Worm (Caenorhabditis elegans): ENCODE data around the gene C07G1.6.

C07G1.6 gene

ce11 chrIV:8169674-8170073, 40.5 kb downstream of the C07G1.6 start, which contains the start of gene C07G1.15:
TSS of gene C07G1.15 (plus strand) at chrIV:8169974.
- TF ChIP-seq hlh-26 (GFP tag; conservative IDR thresholded peaks at IDR 0.05) (no peak), pbrm-1 (GFP tag; IDR thresholded peaks at IDR 0.05) (no peak), him-1 (tag; optimal IDR thresholded peaks at IDR 0.05) (no peak), rcor-1 (GFP tag; IDR thresholded peaks at IDR 0.05) (no peak), hmg-1.2 (GFP tag; IDR thresholded peaks at IDR 0.05) (no peak), mxl-1 (tag; optimal IDR thresholded peaks at IDR 0.05) (no peak), dox-1 (GFP tag; IDR thresholded peaks at IDR 0.05) (no peak), aptf-2 (GFP tag; conservative IDR thresholded peaks at IDR 0.05) (no peak), bed-2 (GFP tag; IDR thresholded peaks at IDR 0.05) (no peak), sptf-2 (GFP tag; optimal IDR thresholded peaks at IDR 0.05) (no peak), T26A5.8 (tag; optimal IDR thresholded peaks at IDR 0.05) (no peak), madf-8 (GFP tag; conservative IDR thresholded peaks at IDR 0.05) (no peak), egl-18 (GFP tag; IDR thresholded peaks at IDR 0.05) (no peak), D2030.7 (GFP tag; IDR thresholded peaks at IDR 0.05) (no peak), mcd-1 (GFP tag; IDR thresholded peaks at IDR 0.05) (no peak), ceh-40 (GFP tag; IDR thresholded peaks at IDR 0.05) (no peak)

DNA sequence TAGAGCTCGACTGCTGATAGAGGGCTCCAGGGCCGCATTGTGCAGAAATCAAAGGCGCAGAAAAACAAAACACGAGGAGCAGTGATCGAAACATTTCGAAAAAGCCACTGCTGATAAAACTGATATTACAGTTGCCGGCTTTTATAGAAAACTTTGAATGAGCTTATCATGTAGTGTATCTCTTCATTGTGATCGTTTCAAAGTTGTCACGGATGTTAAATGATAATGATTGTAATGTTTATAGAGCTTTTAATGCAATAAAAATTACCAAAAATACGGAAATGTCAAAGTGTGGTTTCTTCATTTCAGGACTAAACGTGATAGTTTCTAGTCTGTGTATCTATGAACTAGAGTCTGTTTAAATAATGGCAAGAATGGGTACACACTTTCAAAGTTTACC, 41.5 kb downstream of the C07G1.6 start, which contains the start of gene clec-52:
clec-52 (minus strand) TSS at position 101 of the 400 bp plus-strand sequence.
- TF ChIP-seq sptf-2 (GFP tag; optimal IDR thresholded peaks at IDR 0.05) (no peak), lsy-27 (tag; optimal IDR thresholded peaks at IDR 0.05; ENCODE audit: borderline replicate concordance, insufficient read depth) (no peak), zim-3 (tag; optimal IDR thresholded peaks at IDR 0.05) (no peak), snpc-4 (GFP tag; optimal IDR thresholded peaks at IDR 0.05) (no peak), snpc-4 (tag; optimal IDR thresholded peaks at IDR 0.05) (no peak), pbrm-1 (GFP tag; IDR thresholded peaks at IDR 0.05) (no peak), tbx-9 (tag; optimal IDR thresholded peaks at IDR 0.05; ENCODE audit: borderline replicate concordance) (no peak), nfya-1 (tag; optimal IDR thresholded peaks at IDR 0.05; ENCODE audit: borderline replicate concordance, insufficient read depth) (no peak), F22D6.2 (tag; optimal IDR thresholded peaks at IDR 0.05) (no peak), mxl-1 (tag; optimal IDR thresholded peaks at IDR 0.05) (no peak)

DNA sequence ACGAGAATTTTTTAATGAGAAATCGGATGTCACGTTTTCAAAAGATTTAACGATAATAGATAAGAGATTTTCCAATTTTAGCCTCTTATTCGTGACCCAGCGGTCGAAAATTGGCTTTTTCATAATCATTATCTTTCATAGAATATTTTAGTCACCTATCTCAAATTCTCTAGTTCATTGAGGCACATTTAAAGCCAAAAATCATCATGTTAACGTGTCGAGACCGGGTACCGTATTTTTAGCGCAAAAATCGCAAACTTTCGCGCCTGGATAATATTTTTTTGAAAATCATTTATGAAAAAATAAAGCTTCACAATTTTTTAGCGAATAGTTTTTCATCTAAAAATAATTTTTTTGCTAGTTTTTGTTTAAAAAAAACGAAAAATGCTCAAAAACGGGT, 44.2 kb downstream of the C07G1.6 start, which contains the start of gene B0218.7:
B0218.7 (minus strand) TSS at position 101 of the 400 bp plus-strand sequence.
- no peak for TF ChIP-seq F10E7.11 (tag; optimal IDR thresholded peaks at IDR 0.05)
- TF ChIP-seq B0261.1 (tag; optimal IDR thresholded peaks at IDR 0.05): no peak
- TF ChIP-seq lin-40 (tag; optimal IDR thresholded peaks at IDR 0.05): no peak
- TF ChIP-seq B0035.1 (tag; optimal IDR thresholded peaks at IDR 0.05): no peak
- no peak for TF ChIP-seq egl-18 (GFP tag; IDR thresholded peaks at IDR 0.05)
- TF ChIP-seq die-1 (tag; optimal IDR thresholded peaks at IDR 0.05): no peak
- TF ChIP-seq nfyb-1 (GFP tag; IDR thresholded peaks at IDR 0.05): no peak
- no peak for TF ChIP-seq K11D2.4 (GFP tag; IDR thresholded peaks at IDR 0.05)
- no peak for TF ChIP-seq madf-3 (GFP tag; IDR thresholded peaks at IDR 0.05)

DNA sequence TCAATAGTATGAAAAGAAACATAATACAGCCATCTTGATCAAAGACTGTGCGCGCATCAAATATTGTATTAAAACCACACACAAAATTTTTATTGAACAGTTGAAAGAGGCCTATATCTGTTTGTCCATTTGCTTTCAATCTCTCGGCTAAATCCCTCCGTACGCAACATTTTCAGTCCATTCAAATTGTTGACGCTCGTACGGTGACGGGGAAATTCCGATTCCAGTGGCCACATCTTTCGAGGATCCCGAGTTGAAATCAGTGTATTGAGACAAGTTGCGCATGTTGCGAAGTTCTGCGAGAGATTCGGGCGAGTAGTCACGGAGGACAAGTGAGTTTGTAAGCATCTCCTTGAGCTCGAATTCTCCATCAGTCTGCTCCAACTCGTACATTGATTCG, 45.7 kb downstream of the C07G1.6 start:
- TF ChIP-seq ztf-3 (GFP tag; optimal IDR thresholded peaks at IDR 0.05) (no peak), mel-28 (tag; optimal IDR thresholded peaks at IDR 0.05; ENCODE audit: borderline replicate concordance) (no peak), F33H1.4 (GFP tag; IDR thresholded peaks at IDR 0.05) (no peak), Y95B8A.8 (GFP tag; IDR thresholded peaks at IDR 0.05) (no peak), B0261.1 (tag; optimal IDR thresholded peaks at IDR 0.05) (no peak), F57C9.4 (tag; optimal IDR thresholded peaks at IDR 0.05) (no peak), dpl-1 (GFP tag; optimal IDR thresholded peaks at IDR 0.05) (no peak), lin-26 (GFP tag; IDR thresholded peaks at IDR 0.05) (no peak), ceh-79 (tag; optimal IDR thresholded peaks at IDR 0.05) (no peak), F52B5.7 (tag; optimal IDR thresholded peaks at IDR 0.05) (no peak), tlf-1 (GFP tag; optimal IDR thresholded peaks at IDR 0.05) (no peak), akir-1 (GFP tag; optimal IDR thresholded peaks at IDR 0.05) (no peak), nfyb-1 (GFP tag; IDR thresholded peaks at IDR 0.05) (no peak), C17E4.6 (GFP tag; IDR thresholded peaks at IDR 0.05) (no peak), ceh-91 (GFP tag; IDR thresholded peaks at IDR 0.05) (no peak), lsl-1 (GFP tag; optimal IDR thresholded peaks at IDR 0.05) (no peak), xnd-1 (tag; optimal IDR thresholded peaks at IDR 0.05) (no peak)
